Worm (Caenorhabditis elegans) whole organism, L4/young adult: ENCODE measurements around the gene nmat-1.

Experiments used
- W03F9.2 ChIP-seq: fragments of 150-350 bp; optimal IDR thresholded peaks from 2 replicates; lab custom pipeline; 2014; ENCODE audit warnings: missing biosample characterization, missing genetic modification characterization
- dao-5 ChIP-seq: sonication (generic microtip); optimal IDR thresholded peaks from 2 replicates; lab custom pipeline; 2016; ENCODE audit warnings: missing genotype, missing genetic modification characterization, moderate library complexity, missing compliant biosample characterization
- him-1 ChIP-seq: sonication (generic microtip); optimal IDR thresholded peaks from 2 replicates; lab custom pipeline; 2016; ENCODE audit warnings: missing genotype, missing genetic modification reagents, missing genetic modification characterization, missing compliant biosample characterization

The nmat-1 gene

DNA sequence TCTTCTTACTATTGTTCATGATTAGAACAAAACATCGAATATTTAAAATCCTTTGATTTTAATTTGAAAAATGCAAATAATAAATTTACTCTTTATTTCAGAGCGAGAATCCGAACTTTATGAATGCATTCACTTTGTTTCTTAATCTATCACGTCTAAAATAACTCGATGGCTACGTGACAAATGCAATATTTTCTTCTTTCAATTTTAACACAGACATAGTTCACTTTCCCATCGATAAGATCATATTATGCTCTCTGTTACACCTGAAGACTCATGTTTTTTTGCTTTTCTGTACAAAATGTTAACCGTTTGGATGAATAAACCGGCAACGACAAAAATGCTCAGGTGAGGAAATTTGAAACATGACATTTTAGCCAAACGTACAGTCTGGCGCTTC, 48.3 kb downstream of the nmat-1 start:
- TF ChIP-seq W03F9.2 (tag; lab: Kevin White, UChicago) (no peak), dao-5 (tag; lab: Kevin White, UChicago) (no peak)

DNA sequence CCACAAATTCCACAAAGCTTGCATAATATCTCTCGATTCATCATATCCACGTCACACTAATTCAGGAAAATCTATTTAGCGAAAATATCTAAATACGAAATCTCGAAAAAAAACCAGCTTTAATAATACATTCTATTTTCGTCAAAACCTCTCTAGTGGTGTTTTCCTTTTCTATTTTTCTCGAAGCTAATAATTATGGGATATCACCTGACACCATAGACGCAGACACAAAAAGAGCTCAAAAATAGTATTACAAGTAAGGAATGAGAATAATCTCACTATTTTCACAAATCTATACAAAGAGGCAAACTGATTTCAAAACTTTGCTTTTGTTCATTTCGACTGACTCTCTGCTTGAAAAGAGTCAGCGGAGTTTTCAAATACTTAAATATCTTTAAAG, 48.8 kb downstream of the nmat-1 start:
- TF ChIP-seq him-1 (tag; lab: Kevin White, UChicago) (no peak), W03F9.2 (tag; lab: Kevin White, UChicago) (no peak), dao-5 (tag; lab: Kevin White, UChicago) (no peak)

DNA sequence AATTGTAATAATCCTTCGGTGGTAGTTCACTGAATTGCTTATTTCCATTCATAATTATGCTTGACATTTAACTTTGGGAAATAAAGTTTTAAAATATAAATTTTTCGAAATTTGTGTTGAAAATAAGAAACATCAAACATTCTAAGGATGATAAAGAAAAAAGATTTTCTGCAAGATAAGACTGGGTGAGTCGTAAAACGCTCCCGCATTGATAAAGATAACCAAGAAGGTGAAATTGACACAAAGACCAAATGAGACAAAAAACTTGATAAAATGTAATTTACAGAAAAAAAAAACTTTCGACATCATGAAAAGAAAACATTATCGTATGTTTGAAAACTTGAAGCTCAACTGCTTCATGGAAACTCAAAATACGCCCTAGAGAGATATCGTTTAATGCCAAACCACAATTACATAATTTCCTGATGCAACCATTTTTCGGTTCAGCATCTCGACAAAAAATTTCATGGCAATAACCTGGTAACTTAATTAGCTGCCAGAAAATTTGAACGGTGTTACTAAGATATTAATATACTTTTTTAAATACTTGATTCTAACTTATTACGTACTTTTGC, 49.7 kb downstream of the nmat-1 start:
- TF ChIP-seq dao-5 (tag; lab: Kevin White, UChicago) (no peak), W03F9.2 (tag; lab: Kevin White, UChicago) (no peak), him-1 (tag; lab: Kevin White, UChicago) (no peak)

DNA sequence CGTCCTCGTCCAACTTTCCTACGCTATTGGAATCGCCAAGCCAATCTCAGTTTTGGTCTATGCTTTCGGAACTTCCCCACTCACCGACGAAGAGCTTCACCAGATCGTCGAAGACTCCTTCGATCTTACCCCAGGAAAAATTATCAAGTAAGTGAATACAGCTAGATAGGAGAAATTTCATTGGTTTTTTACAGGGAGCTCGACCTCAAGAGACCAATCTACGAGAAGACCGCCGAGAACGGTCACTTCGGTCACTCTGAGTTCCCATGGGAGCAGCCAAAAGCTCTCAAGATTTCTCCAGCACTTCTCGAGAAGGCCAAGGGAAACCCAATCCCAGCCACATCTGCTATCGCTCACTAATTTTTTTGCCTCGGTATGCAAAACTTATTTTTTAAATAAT, 50.8 kb downstream of the nmat-1 start:
- TF ChIP-seq him-1 (tag; lab: Kevin White, UChicago): no peak
- TF ChIP-seq W03F9.2 (tag; lab: Kevin White, UChicago): no peak
- no peak for TF ChIP-seq dao-5 (tag; lab: Kevin White, UChicago)

DNA sequence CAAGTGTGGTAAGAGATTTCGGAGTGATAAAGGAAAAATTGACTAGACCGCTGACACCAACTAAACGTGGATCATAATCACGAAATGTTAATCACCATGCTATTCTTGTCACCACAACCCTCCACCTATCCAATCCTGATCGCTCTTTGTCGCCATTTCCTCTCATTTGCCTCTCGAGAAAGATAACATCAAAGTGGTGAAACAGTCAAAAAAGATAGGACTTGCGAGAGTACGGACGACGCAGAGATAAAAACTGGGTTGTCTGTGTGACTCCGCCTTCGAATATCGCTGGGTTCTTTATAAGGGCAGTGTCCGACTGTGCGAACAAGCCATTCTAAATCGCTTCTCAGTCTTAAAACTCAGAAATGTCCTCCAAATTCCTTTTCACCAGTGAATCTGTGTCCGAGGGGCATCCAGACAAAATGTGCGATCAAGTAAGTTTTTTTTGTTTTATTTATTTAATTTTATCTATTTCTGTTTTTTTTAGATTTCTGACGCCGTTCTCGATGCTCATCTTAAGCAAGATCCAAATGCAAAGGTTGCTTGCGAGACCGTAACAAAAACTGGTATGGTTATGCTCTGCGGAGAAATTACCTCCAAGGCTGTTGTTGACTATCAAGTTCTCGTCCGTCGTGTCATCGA, 52.1 kb downstream of the nmat-1 start, which contains the start of gene sams-1:
sams-1 (plus strand) TSS at position 300 of the 642 bp plus-strand sequence.
- no peak for TF ChIP-seq dao-5 (tag; lab: Kevin White, UChicago)
- TF ChIP-seq him-1 (tag; lab: Kevin White, UChicago): no peak
- TF ChIP-seq W03F9.2 (tag; lab: Kevin White, UChicago): no peak

ce11 chrX:11965163-11965562, 52.7 kb downstream of the nmat-1 start:
- TF ChIP-seq him-1 (tag; lab: Kevin White, UChicago) (no peak), dao-5 (tag; lab: Kevin White, UChicago) (no peak), W03F9.2 (tag; lab: Kevin White, UChicago) (no peak)

DNA sequence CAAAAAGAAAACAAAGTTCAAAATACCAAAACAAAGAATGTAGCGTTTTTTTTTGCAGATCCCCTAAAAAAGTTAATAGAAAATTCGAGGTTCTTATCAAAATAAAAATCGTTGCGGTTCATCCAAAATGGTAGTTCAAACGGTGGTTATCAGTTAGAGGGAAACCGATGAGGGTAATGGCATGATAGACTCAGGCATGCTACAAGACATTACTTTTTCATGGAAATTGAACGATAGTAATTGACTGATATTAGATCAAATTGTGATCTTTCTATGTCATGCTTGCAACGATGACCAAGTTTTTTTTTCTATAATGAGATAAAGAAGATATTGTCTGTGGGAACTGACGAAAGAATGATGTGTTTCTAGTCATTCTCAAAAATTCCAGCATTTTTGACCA, 53.3 kb downstream of the nmat-1 start:
- no peak for TF ChIP-seq him-1 (tag; lab: Kevin White, UChicago)
